Fruit fly (Drosophila melanogaster) whole organism, wandering third instar larva: Measurements from ENCODE around the gene Sas-4.

Experiments used
- Abd-B ChIP-seq: fragments of >200 bp; optimal IDR thresholded peaks from 2 replicates; lab custom pipeline; 2017; ENCODE audit warnings: missing biosample characterization, missing genetic modification characterization
- CG32264 ChIP-seq: fragments of 200-800 bp; sonication (Bioruptor generic); optimal IDR thresholded peaks from 2 replicates; lab custom pipeline; 2016; ENCODE audit warnings: missing biosample characterization, missing genetic modification characterization
- CG9705 ChIP-seq: fragments of 200-800 bp; sonication (Bioruptor generic); optimal IDR thresholded peaks from 2 replicates; lab custom pipeline; 2018; ENCODE audit warnings: missing biosample characterization, mild to moderate bottlenecking, missing genetic modification characterization
- CrebA ChIP-seq: fragments of 200-800 bp; sonication (Bioruptor generic); optimal IDR thresholded peaks from 2 replicates; lab custom pipeline; 2016; ENCODE audit warnings: missing biosample characterization, mild to moderate bottlenecking, missing genetic modification characterization, borderline replicate concordance
- Dfd ChIP-seq: fragments of >200 bp; optimal IDR thresholded peaks from 2 replicates; lab custom pipeline; 2017; ENCODE audit warnings: missing biosample characterization, missing genetic modification characterization
- Dif ChIP-seq: fragments of 200-275, 200-300 bp; sonication (Bioruptor generic); optimal IDR thresholded peaks from 2 replicates; lab custom pipeline; 2018; ENCODE audit warnings: missing biosample characterization, missing genetic modification characterization; ENCODE audit not compliant: partially characterized antibody
- GATAd ChIP-seq: sonication (Bioruptor generic); optimal IDR thresholded peaks from 2 replicates; lab custom pipeline; 2016; ENCODE audit warnings: missing biosample characterization, missing genetic modification characterization
- HLH106 ChIP-seq: fragments of 200-800 bp; optimal IDR thresholded peaks from 3 replicates; lab custom pipeline; 2019; ENCODE audit warnings: missing biosample characterization, mild to moderate bottlenecking, missing genetic modification characterization, moderate library complexity
- Hnf4 ChIP-seq: fragments of 200-800 bp; sonication (Bioruptor generic); optimal IDR thresholded peaks from 2 replicates; lab custom pipeline; 2016; ENCODE audit warnings: missing biosample characterization, mild to moderate bottlenecking, missing genetic modification characterization
- Hr78 ChIP-seq: fragments of >200 bp; optimal IDR thresholded peaks from 2 replicates; lab custom pipeline; 2017; ENCODE audit warnings: missing biosample characterization, missing genetic modification characterization
- Hr83 ChIP-seq: fragments of 200-300 bp; sonication (Bioruptor generic); optimal IDR thresholded peaks from 2 replicates; lab custom pipeline; 2016; ENCODE audit warnings: missing biosample characterization, mild to moderate bottlenecking, missing genetic modification characterization, moderate library complexity; ENCODE audit not compliant: poor library complexity, severe bottlenecking
- Jra ChIP-seq: sonication (Bioruptor generic); optimal IDR thresholded peaks from 2 replicates; lab custom pipeline; 2016; ENCODE audit warnings: missing biosample characterization, missing genetic modification characterization
- Mio ChIP-seq: sonication (Bioruptor generic); optimal IDR thresholded peaks from 2 replicates; lab custom pipeline; 2016; ENCODE audit warnings: missing biosample characterization, missing genetic modification characterization
- Myc ChIP-seq: fragments of >200 bp; optimal IDR thresholded peaks from 2 replicates; lab custom pipeline; 2017
- N ChIP-seq: fragments of >200 bp; optimal IDR thresholded peaks from 2 replicates; lab custom pipeline; 2018; ENCODE audit warnings: missing biosample characterization, missing external identifiers, missing genetic modification characterization
- OdsH ChIP-seq: fragments of 200-800 bp; sonication (Bioruptor generic); optimal IDR thresholded peaks from 2 replicates; lab custom pipeline; 2016; ENCODE audit warnings: missing biosample characterization, mild to moderate bottlenecking, missing genetic modification characterization
- Rel ChIP-seq, 2 experiments: fragments of 200-800 bp; sonication (Bioruptor generic) in 1 of 2; optimal IDR thresholded peaks; 2 replicates in 1 of 2; 3 replicates in 1 of 2; lab custom pipeline; 2016 to 2019; ENCODE audit warnings: mild to moderate bottlenecking in 2 of 2, missing biosample characterization in 2 of 2, missing genetic modification characterization in 2 of 2, moderate library complexity in 1 of 2
- Sp1 ChIP-seq: fragments of 200-800 bp; sonication (Bioruptor generic); optimal IDR thresholded peaks from 3 replicates; lab custom pipeline; 2019; ENCODE audit warnings: missing biosample characterization, mild to moderate bottlenecking, missing genetic modification characterization, moderate library complexity
- Vsx2 ChIP-seq: fragments of 200-300, 225-300 bp; sonication (Bioruptor generic); optimal IDR thresholded peaks from 2 replicates; lab custom pipeline; 2018; ENCODE audit warnings: missing biosample characterization, missing genetic modification characterization; ENCODE audit not compliant: partially characterized antibody
- br ChIP-seq: fragments of 200-800 bp; sonication (Bioruptor generic); optimal IDR thresholded peaks from 2 replicates; lab custom pipeline; 2016; ENCODE audit warnings: missing biosample characterization, missing genetic modification characterization
- brk ChIP-seq: fragments of 200-800 bp; sonication (Bioruptor generic); optimal IDR thresholded peaks from 2 replicates; lab custom pipeline; 2016; ENCODE audit warnings: missing biosample characterization, mild to moderate bottlenecking, missing genetic modification characterization
- dl ChIP-seq, 2 experiments: fragments of 175-275, 200-275 bp in 1 of 2; fragments of 200-275 bp in 1 of 2; sonication (Bioruptor generic); optimal IDR thresholded peaks; lab custom pipeline; 2018; ENCODE audit warnings: mild to moderate bottlenecking in 2 of 2, missing biosample characterization in 2 of 2, missing genetic modification characterization in 2 of 2, moderate library complexity in 2 of 2; ENCODE audit not compliant: partially characterized antibody in 2 of 2, insufficient read depth in 1 of 2
- dmrt93B ChIP-seq: fragments of 200-800 bp; sonication (Bioruptor generic); optimal IDR thresholded peaks from 2 replicates; lab custom pipeline; 2018; ENCODE audit warnings: missing biosample characterization, mild to moderate bottlenecking, missing genetic modification characterization
- dsf ChIP-seq: sonication (Bioruptor generic); optimal IDR thresholded peaks from 2 replicates; lab custom pipeline; 2016; ENCODE audit warnings: missing biosample characterization, missing genetic modification characterization, borderline replicate concordance
- ey ChIP-seq: fragments of 200-800 bp; sonication (Bioruptor generic); optimal IDR thresholded peaks from 2 replicates; lab custom pipeline; 2016; ENCODE audit warnings: missing biosample characterization, missing genetic modification characterization
- foxo ChIP-seq, 2 experiments: fragments of 200-800 bp; sonication (Bioruptor generic); optimal IDR thresholded peaks; 2 replicates in 1 of 2; 3 replicates in 1 of 2; lab custom pipeline; 2016 to 2017; ENCODE audit warnings: missing biosample characterization in 2 of 2, missing genetic modification characterization in 2 of 2
- fru ChIP-seq: fragments of 200-800 bp; sonication (Bioruptor generic); optimal IDR thresholded peaks from 3 replicates; lab custom pipeline; 2016; ENCODE audit warnings: missing biosample characterization, mild to moderate bottlenecking, missing genetic modification characterization
- h ChIP-seq: fragments of 200-800 bp; sonication (Bioruptor generic); optimal IDR thresholded peaks from 3 replicates; lab custom pipeline; 2016; ENCODE audit warnings: missing biosample characterization, mild to moderate bottlenecking, missing genetic modification characterization
- jim ChIP-seq: fragments of 175-275, 200-325 bp; sonication (Bioruptor generic); optimal IDR thresholded peaks from 2 replicates; lab custom pipeline; 2016; ENCODE audit warnings: missing biosample characterization, mild to moderate bottlenecking, missing genetic modification characterization
- lola ChIP-seq: fragments of >200 bp; optimal IDR thresholded peaks from 2 replicates; lab custom pipeline; 2017; ENCODE audit warnings: missing biosample characterization, missing genetic modification characterization
- pan ChIP-seq: fragments of >200 bp; optimal IDR thresholded peaks from 2 replicates; lab custom pipeline; 2017
- psq ChIP-seq: fragments of 200-800 bp; sonication (Bioruptor generic); optimal IDR thresholded peaks from 3 replicates; lab custom pipeline; 2017; ENCODE audit warnings: missing biosample characterization, mild to moderate bottlenecking, missing genetic modification characterization, moderate library complexity
- rgr ChIP-seq: fragments of 200-800 bp; sonication (Bioruptor generic); optimal IDR thresholded peaks from 3 replicates; lab custom pipeline; 2016; ENCODE audit warnings: missing biosample characterization, mild to moderate bottlenecking, missing genetic modification characterization
- sage ChIP-seq: fragments of 200-800 bp; sonication (Bioruptor generic); optimal IDR thresholded peaks from 2 replicates; lab custom pipeline; 2016; ENCODE audit warnings: missing biosample characterization, mild to moderate bottlenecking, missing genetic modification characterization
- sv ChIP-seq: fragments of 200-800 bp; sonication (Bioruptor generic); optimal IDR thresholded peaks from 3 replicates; lab custom pipeline; 2016; ENCODE audit warnings: missing biosample characterization, missing genetic modification characterization
- tai ChIP-seq: sonication (Bioruptor generic); optimal IDR thresholded peaks from 2 replicates; lab custom pipeline; 2016; ENCODE audit warnings: missing biosample characterization, missing genetic modification characterization
- usp ChIP-seq: fragments of >200 bp; optimal IDR thresholded peaks from 2 replicates; lab custom pipeline; 2017; ENCODE audit warnings: missing biosample characterization, missing genetic modification characterization
- woc ChIP-seq: sonication (Bioruptor generic); optimal IDR thresholded peaks from 2 replicates; lab custom pipeline; 2016; ENCODE audit warnings: missing biosample characterization, mild to moderate bottlenecking, missing genetic modification characterization

Sas-4 gene

dm6 chr3R:7150544-7151406 is at the start of gene Sas-4, which contains the start of gene gfzf:
Sas-4 (plus strand) TSS chr3R:7151367.
gfzf (minus strand) TSS chr3R:7150968.
- TF ChIP-seq ey: peak; percentile 55
- no peak for TF ChIP-seq sage
- TF ChIP-seq GATAd (GFP tag; lab: Kevin White, UChicago): peak; percentile 60
- peak; percentile 46 for TF ChIP-seq psq (GFP tag; lab: Kevin White, UChicago)
- no peak for TF ChIP-seq N (GFP tag; lab: Kevin White, UChicago)
- TF ChIP-seq Dfd (GFP tag; lab: Kevin White, UChicago): no peak
- TF ChIP-seq Mio: no peak
- TF ChIP-seq dmrt93B: peak; percentile 69
- TF ChIP-seq lola (GFP tag; lab: Kevin White, UChicago): no peak
- TF ChIP-seq foxo (GFP tag; optimal IDR thresholded peaks at IDR 0.05; lab: Kevin White, UChicago): peak in 1 of 2 experiments; percentile 81
- TF ChIP-seq Jra: no peak
- TF ChIP-seq sv: no peak
- no peak for TF ChIP-seq Dif
- no peak for TF ChIP-seq rgr (GFP tag; lab: Kevin White, UChicago)
- peak; percentile 52 for TF ChIP-seq OdsH (GFP tag; lab: Kevin White, UChicago)
- TF ChIP-seq Sp1 (GFP tag; lab: Kevin White, UChicago): peak; percentile 51
- peak; percentile 33 for TF ChIP-seq dsf (GFP tag; lab: Kevin White, UChicago)
- no peak for TF ChIP-seq h (GFP tag; lab: Kevin White, UChicago)
- TF ChIP-seq Hnf4 (GFP tag; lab: Kevin White, UChicago): no peak
- peak; percentile 33 for TF ChIP-seq CG9705 (GFP tag; lab: Kevin White, UChicago)
- peak; percentile 77 for TF ChIP-seq HLH106
- TF ChIP-seq Vsx2 (GFP tag; lab: Kevin White, UChicago): no peak
- no peak for TF ChIP-seq dl (GFP tag; optimal IDR thresholded peaks at IDR 0.05; lab: Kevin White, UChicago; ENCODE audit: insufficient read depth in 1 of 2, partially characterized antibody in 2 of 2)
- no peak for TF ChIP-seq br (GFP tag; lab: Kevin White, UChicago)
- no peak for TF ChIP-seq CrebA (GFP tag; lab: Kevin White, UChicago)
- no peak for TF ChIP-seq pan (lab: Kevin White, UChicago)
- no peak for TF ChIP-seq Hr78 (GFP tag; lab: Kevin White, UChicago)
- no peak for TF ChIP-seq tai (GFP tag; lab: Kevin White, UChicago)
- no peak for TF ChIP-seq jim
- no peak for TF ChIP-seq woc (GFP tag; lab: Kevin White, UChicago)
- peak; percentile 15 for TF ChIP-seq Myc (lab: Kevin White, UChicago)
- no peak for TF ChIP-seq fru (GFP tag; lab: Kevin White, UChicago)
- TF ChIP-seq CG32264 (GFP tag; lab: Kevin White, UChicago): no peak
- TF ChIP-seq Rel (GFP tag; optimal IDR thresholded peaks at IDR 0.05; lab: Kevin White, UChicago): no peak
- TF ChIP-seq Rel (tag; optimal IDR thresholded peaks at IDR 0.05; lab: Kevin White, UChicago): peak; percentile 13
- no peak for TF ChIP-seq usp (GFP tag; lab: Kevin White, UChicago)
- no peak for TF ChIP-seq brk (GFP tag; lab: Kevin White, UChicago)
- peak; percentile 23 for TF ChIP-seq Hr83 (GFP tag; lab: Kevin White, UChicago)
- TF ChIP-seq Abd-B (GFP tag; lab: Kevin White, UChicago): no peak
